Fruit fly (Drosophila melanogaster): Measurements from ENCODE around the gene CG31689.

CG31689 gene

DNA sequence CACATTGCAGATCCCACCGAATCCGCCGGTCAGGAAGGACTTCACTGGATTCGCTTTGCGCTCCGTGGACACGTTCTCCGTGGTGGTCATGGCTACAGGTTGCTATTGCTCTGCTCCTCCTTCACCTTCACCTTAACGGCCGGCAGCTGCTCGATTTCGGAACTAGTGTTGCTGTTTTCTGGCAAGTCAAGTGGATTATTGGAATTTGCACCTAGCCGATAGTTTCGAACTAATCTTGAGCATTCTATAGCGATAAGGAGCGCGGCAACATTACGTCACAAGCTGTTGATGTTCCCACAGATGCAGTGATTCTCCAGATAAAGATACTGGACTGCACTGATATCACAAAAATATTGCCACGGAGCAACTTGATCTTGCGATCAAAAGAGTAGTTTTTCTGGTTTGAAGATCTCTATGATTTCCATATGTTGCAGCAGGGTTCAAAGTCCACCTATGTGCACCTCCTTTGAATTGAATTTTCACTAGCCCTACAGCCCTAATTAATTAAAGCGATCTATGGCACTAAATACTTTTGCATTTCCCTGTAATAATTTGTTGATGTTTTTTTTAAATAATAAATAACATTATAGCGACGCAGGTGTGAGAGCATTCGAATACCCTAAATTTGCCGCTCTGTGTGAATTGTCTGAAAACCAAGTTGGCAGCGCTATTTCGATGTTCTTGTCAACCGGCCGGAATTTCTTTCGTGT is 44.2 kb downstream of the CG31689 start, which contains the start of the genes colt and HINT1 (continued):
- TF ChIP-seq CG2116 (GFP tag; optimal IDR thresholded peaks at IDR 0.05) (peak; percentile 57), row (GFP tag; IDR thresholded peaks at IDR 0.05) (peak; percentile 47), tll (GFP tag; optimal IDR thresholded peaks at IDR 0.05) (peak in 1 of 2 experiments; percentile 3), fd102C (GFP tag; optimal IDR thresholded peaks at IDR 0.05) (no peak), otp (GFP tag; IDR thresholded peaks at IDR 0.05) (no peak), Kr (GFP tag; optimal IDR thresholded peaks at IDR 0.05) (no peak), CG12744 (GFP tag; optimal IDR thresholded peaks at IDR 0.05) (no peak), CG7928 (GFP tag; optimal IDR thresholded peaks at IDR 0.05) (no peak), crp (GFP tag; optimal IDR thresholded peaks at IDR 0.05) (peak in 1 of 2 experiments; percentile 54), Deaf1 (tag; optimal IDR thresholded peaks at IDR 0.05) (peak; percentile 60), CG30020 (tag; optimal IDR thresholded peaks at IDR 0.05) (peak; percentile 72), trem (tag; optimal IDR thresholded peaks at IDR 0.05) (peak; percentile 99), chinmo (GFP tag; IDR thresholded peaks at IDR 0.05; ENCODE audit: partially characterized antibody) (0 out of 4 replicates have a peak, but pooled peaks have one; percentile 46), ERR (GFP tag; optimal IDR thresholded peaks at IDR 0.05) (peak; percentile 2), Med (GFP tag) (peak; percentile 85), D19A (tag; optimal IDR thresholded peaks at IDR 0.05) (peak; percentile 44), Fer1 (GFP tag; optimal IDR thresholded peaks at IDR 0.05) (peak; percentile 32), CG8359 (GFP tag; optimal IDR thresholded peaks at IDR 0.05; ENCODE audit: borderline replicate concordance) (no peak), CG32767 (GFP tag; IDR thresholded peaks at IDR 0.05) (no peak), CG32532 (GFP tag; IDR thresholded peaks at IDR 0.05) (peak; percentile 48; the same call in 1 of the 2 replicates)

dm6 chr2L:2771676-2772075 is 46.2 kb downstream of the CG31689 start, which contains the start of gene CG15399:
Gene CG15399, minus strand, starts transcription at chr2L:2771776.
- TF ChIP-seq CG3407 (GFP tag; optimal IDR thresholded peaks at IDR 0.05) (no peak), bab2 (GFP tag; optimal IDR thresholded peaks at IDR 0.05) (no peak), ftz-f1 (GFP tag; optimal IDR thresholded peaks at IDR 0.05) (no peak), lov (optimal IDR thresholded peaks at IDR 0.05) (no peak), lov (GFP tag; IDR thresholded peaks at IDR 0.05) (no peak), vfl (GFP tag; optimal IDR thresholded peaks at IDR 0.05) (no peak), chn (GFP tag; optimal IDR thresholded peaks at IDR 0.05) (no peak), Ets65A (GFP tag) (no peak), CG7556 (GFP tag; optimal IDR thresholded peaks at IDR 0.05) (no peak), Scr (GFP tag; IDR thresholded peaks at IDR 0.05; ENCODE audit: partially characterized antibody) (no peak), jumu (GFP tag; optimal IDR thresholded peaks at IDR 0.05) (no peak)

dm6 chr2L:2782790-2783189 is 57.3 kb downstream of the CG31689 start:
- TF ChIP-seq CG12659 (GFP tag; optimal IDR thresholded peaks at IDR 0.05) (no peak), CG43689 (GFP tag; IDR thresholded peaks at IDR 0.05) (no peak), chm (GFP tag; IDR thresholded peaks at IDR 0.05) (no peak), trem (tag; optimal IDR thresholded peaks at IDR 0.05) (no peak), CG4282 (GFP tag; optimal IDR thresholded peaks at IDR 0.05) (no peak), tup (GFP tag; optimal IDR thresholded peaks at IDR 0.05) (no peak), Nf-YA (GFP tag; IDR thresholded peaks at IDR 0.05) (no peak), CG17612 (GFP tag; IDR thresholded peaks at IDR 0.05) (peak; percentile 88), CG8290 (GFP tag; optimal IDR thresholded peaks at IDR 0.05) (peak; percentile 97), CG8290 (tag; optimal IDR thresholded peaks at IDR 0.05) (peak in 1 of 2 experiments; percentile 91), gce (GFP tag; IDR thresholded peaks at IDR 0.05) (no peak), vnd (GFP tag; IDR thresholded peaks at IDR 0.05; ENCODE audit: partially characterized antibody) (0 out of 3 replicates have a peak, but pooled peaks have one; percentile 18), CG4820 (GFP tag; optimal IDR thresholded peaks at IDR 0.05) (no peak), Optix (GFP tag; IDR thresholded peaks at IDR 0.05) (no peak)

Measured in whole organism, embryonic.